Worm (Caenorhabditis elegans) whole organism, young adult: ENCODE data around the gene T24C2.5.
A peak's percentile ranks its signal among the peaks of the same experiment; 100 is the strongest.

Experiments
- C06A6.2 ChIP-seq: fragments of 200-800 bp; sonication (Bioruptor generic); conservative IDR thresholded peaks from 2 replicates; pipeline ENCODE4 v1.3.6; 2022; ENCODE audit warnings: missing genetic modification characterization, missing compliant biosample characterization
- C17E4.6 ChIP-seq: fragments of 200-800 bp; sonication (Bioruptor generic); IDR thresholded peaks from 2 replicates; pipeline ENCODE4 v1.3.6; 2022; ENCODE audit warnings: missing genetic modification reagents, missing genetic modification characterization, missing compliant biosample characterization
- F10E7.11 ChIP-seq: sonication (generic microtip); optimal IDR thresholded peaks from 2 replicates; lab custom pipeline; 2017; ENCODE audit warnings: mild to moderate bottlenecking, missing genetic modification characterization, moderate library complexity, missing compliant biosample characterization
- F37B4.10 ChIP-seq: fragments of 200-800 bp; sonication (Bioruptor generic); IDR thresholded peaks from 2 replicates; pipeline ENCODE4 v1.3.6; 2022; ENCODE audit warnings: missing genetic modification characterization, missing compliant biosample characterization
- F39B2.1 ChIP-seq: fragments of 200-800 bp; sonication (Bioruptor generic); IDR thresholded peaks from 2 replicates; pipeline ENCODE4 v1.3.6; 2022; ENCODE audit warnings: missing genetic modification reagents, missing genetic modification characterization, missing compliant biosample characterization
- F57A8.1 ChIP-seq: fragments of 200-800 bp; sonication (Bioruptor generic); optimal IDR thresholded peaks from 2 replicates; lab custom pipeline; 2018; ENCODE audit warnings: mild to moderate bottlenecking, missing genetic modification characterization, moderate library complexity, missing compliant biosample characterization
- Y67H2A.10 ChIP-seq: fragments of 200-800 bp; sonication (Bioruptor generic); conservative IDR thresholded peaks from 2 replicates; pipeline ENCODE4 v1.3.6; 2022; ENCODE audit warnings: missing genetic modification reagents, missing genetic modification characterization, missing compliant biosample characterization
- Y79H2A.3 ChIP-seq: fragments of 200-800 bp; sonication (Bioruptor generic); conservative IDR thresholded peaks from 2 replicates; pipeline ENCODE4 v1.3.6; 2022; ENCODE audit warnings: missing genetic modification reagents, missing genetic modification characterization, missing compliant biosample characterization
- ZK185.1 ChIP-seq: sonication (generic microtip); optimal IDR thresholded peaks from 2 replicates; lab custom pipeline; 2016; ENCODE audit warnings: mild to moderate bottlenecking, missing genetic modification characterization, missing compliant biosample characterization; ENCODE audit not compliant: poor library complexity, severe bottlenecking
- ama-1 ChIP-seq, 3 experiments: fragments of 150-350 bp in 1 of 3; sonication (generic microtip) in 2 of 3; optimal IDR thresholded peaks; 2 replicates each; lab custom pipeline; 2014 to 2018; ENCODE audit warnings: missing biosample characterization in 2 of 3, missing genetic modification characterization in 2 of 3, missing genetic modification reagents in 2 of 3
- atf-7 ChIP-seq: sonication (generic microtip); optimal IDR thresholded peaks from 2 replicates; lab custom pipeline; 2017; ENCODE audit warnings: mild to moderate bottlenecking, missing genetic modification characterization, missing compliant biosample characterization
- cebp-1 ChIP-seq, 2 experiments: fragments of 200-800 bp in 1 of 2; sonication (Bioruptor generic) in 1 of 2; sonication (generic microtip) in 1 of 2; IDR thresholded peaks in 1 of 2; optimal IDR thresholded peaks in 1 of 2; 2 replicates each; pipeline versions ENCODE4 v1.3.6 to Lab custom; 2017 to 2022; ENCODE audit warnings: missing compliant biosample characterization in 2 of 2, missing genetic modification characterization in 2 of 2, mild to moderate bottlenecking in 1 of 2, missing genetic modification reagents in 1 of 2, moderate library complexity in 1 of 2
- ceh-40 ChIP-seq: fragments of 200-800 bp; sonication (Bioruptor generic); IDR thresholded peaks from 2 replicates; pipeline ENCODE4 v1.3.6; 2022; ENCODE audit warnings: missing genetic modification characterization, missing compliant biosample characterization
- ceh-58 ChIP-seq: fragments of 200-800 bp; sonication (Bioruptor generic); IDR thresholded peaks from 2 replicates; pipeline ENCODE4 v1.3.6; 2022; ENCODE audit warnings: missing genetic modification characterization, missing compliant biosample characterization
- dpl-1 ChIP-seq: fragments of 150-350 bp; optimal IDR thresholded peaks from 2 replicates; lab custom pipeline; 2014; ENCODE audit warnings: missing biosample characterization, missing genetic modification reagents, missing genetic modification characterization
- egl-44 ChIP-seq: fragments of 200-800 bp; sonication (Bioruptor generic); IDR thresholded peaks from 2 replicates; pipeline ENCODE4 v1.3.6; 2022; ENCODE audit warnings: missing genetic modification reagents, missing genetic modification characterization, missing compliant biosample characterization
- ets-4 ChIP-seq: fragments of 200-800 bp; sonication (Bioruptor generic); optimal IDR thresholded peaks from 2 replicates; lab custom pipeline; 2018; ENCODE audit warnings: mild to moderate bottlenecking, missing genetic modification characterization, missing compliant biosample characterization
- fkh-3 ChIP-seq: sonication (generic microtip); optimal IDR thresholded peaks from 2 replicates; lab custom pipeline; 2016; ENCODE audit warnings: mild to moderate bottlenecking, missing genetic modification characterization, missing compliant biosample characterization
- him-1 ChIP-seq: sonication (generic microtip); optimal IDR thresholded peaks from 2 replicates; lab custom pipeline; 2016; ENCODE audit warnings: missing genotype, missing genetic modification reagents, missing genetic modification characterization, missing compliant biosample characterization
- hmg-20 ChIP-seq: fragments of 200-800 bp; sonication (Bioruptor generic); IDR thresholded peaks from 2 replicates; pipeline ENCODE4 v1.3.6; 2022; ENCODE audit warnings: missing genetic modification reagents, missing genetic modification characterization, missing compliant biosample characterization
- let-526 ChIP-seq: fragments of 200-800 bp; sonication (Bioruptor generic); IDR thresholded peaks from 2 replicates; pipeline ENCODE4 v1.3.6; 2022; ENCODE audit warnings: missing genetic modification reagents, missing genetic modification characterization, missing compliant biosample characterization
- let-607 ChIP-seq, 2 experiments: fragments of 200-800 bp in 1 of 2; sonication (Bioruptor generic) in 1 of 2; sonication (generic microtip) in 1 of 2; optimal IDR thresholded peaks; 2 replicates each; lab custom pipeline; 2016 to 2018; ENCODE audit warnings: mild to moderate bottlenecking in 2 of 2, missing compliant biosample characterization in 2 of 2, missing genetic modification characterization in 2 of 2, moderate library complexity in 2 of 2, missing genotype in 1 of 2
- lin-54 ChIP-seq: fragments of 200-800 bp; sonication (Bioruptor generic); optimal IDR thresholded peaks from 2 replicates; lab custom pipeline; 2018; ENCODE audit warnings: mild to moderate bottlenecking, missing genetic modification characterization, missing compliant biosample characterization
- lir-1 ChIP-seq: fragments of 200-800 bp; sonication (Bioruptor generic); conservative IDR thresholded peaks from 2 replicates; pipeline ENCODE4 v1.3.6; 2022; ENCODE audit warnings: missing genetic modification reagents, missing genetic modification characterization, missing compliant biosample characterization
- madf-10 ChIP-seq: sonication (generic microtip); optimal IDR thresholded peaks from 2 replicates; lab custom pipeline; 2016; ENCODE audit warnings: mild to moderate bottlenecking, missing genetic modification characterization, missing compliant biosample characterization
- madf-3 ChIP-seq: fragments of 200-800 bp; sonication (Bioruptor generic); IDR thresholded peaks from 2 replicates; pipeline ENCODE4 v1.3.6; 2022; ENCODE audit warnings: missing genetic modification reagents, missing genetic modification characterization, missing compliant biosample characterization
- nfya-1 ChIP-seq: sonication (generic microtip); optimal IDR thresholded peaks from 2 replicates; lab custom pipeline; 2017; ENCODE audit warnings: antibody characterized with exemption, missing compliant biosample characterization, missing genetic modification characterization, borderline replicate concordance; ENCODE audit not compliant: insufficient read depth
- nhr-80 ChIP-seq: sonication (generic microtip); optimal IDR thresholded peaks from 2 replicates; lab custom pipeline; 2016; ENCODE audit warnings: missing genetic modification characterization, missing compliant biosample characterization
- nhr-90 ChIP-seq: sonication (generic microtip); optimal IDR thresholded peaks from 2 replicates; lab custom pipeline; 2016; ENCODE audit warnings: missing genotype, mild to moderate bottlenecking, missing genetic modification characterization, missing compliant biosample characterization
- pbrm-1 ChIP-seq: fragments of 200-800 bp; sonication (Bioruptor generic); IDR thresholded peaks from 2 replicates; pipeline ENCODE4 v1.3.6; 2022; ENCODE audit warnings: missing genetic modification reagents, missing genetic modification characterization, missing compliant biosample characterization
- pha-4 ChIP-seq: fragments of 150-350 bp; sonication (generic microtip); optimal IDR thresholded peaks from 2 replicates; lab custom pipeline; 2014; ENCODE audit warnings: missing biosample characterization, missing genetic modification reagents, missing genetic modification characterization
- rcor-1 ChIP-seq: fragments of 200-800 bp; sonication (Bioruptor generic); IDR thresholded peaks from 2 replicates; pipeline ENCODE4 v1.3.6; 2022; ENCODE audit warnings: missing genetic modification reagents, missing genetic modification characterization, missing compliant biosample characterization
- snpc-4 ChIP-seq, 5 experiments: fragments of 150-350 bp in 1 of 5; sonication (generic microtip) in 4 of 5; optimal IDR thresholded peaks; 2 replicates each; lab custom pipeline; 2014 to 2018; ENCODE audit warnings: missing genetic modification characterization in 5 of 5, missing biosample characterization in 3 of 5, antibody characterized with exemption in 2 of 5, mild to moderate bottlenecking in 2 of 5, missing compliant biosample characterization in 2 of 5, missing genotype in 2 of 5, moderate library complexity in 2 of 5, missing genetic modification reagents in 1 of 5
- sptf-2 ChIP-seq: fragments of 200-800 bp; sonication (Bioruptor generic); optimal IDR thresholded peaks from 2 replicates; lab custom pipeline; 2018; ENCODE audit warnings: mild to moderate bottlenecking, missing genetic modification characterization, missing compliant biosample characterization
- tbp1 ChIP-seq: fragments of 200-800 bp; sonication (Bioruptor generic); optimal IDR thresholded peaks from 2 replicates; lab custom pipeline; 2018; ENCODE audit warnings: mild to moderate bottlenecking, missing genetic modification characterization, missing compliant biosample characterization
- zim-3 ChIP-seq: sonication (generic microtip); optimal IDR thresholded peaks from 2 replicates; lab custom pipeline; 2017; ENCODE audit warnings: mild to moderate bottlenecking, missing genetic modification characterization, moderate library complexity, missing compliant biosample characterization
- ztf-22 ChIP-seq: fragments of 200-800 bp; sonication (Bioruptor generic); optimal IDR thresholded peaks from 2 replicates; lab custom pipeline; 2018; ENCODE audit warnings: mild to moderate bottlenecking, missing genetic modification characterization, moderate library complexity, missing compliant biosample characterization
- ztf-28 ChIP-seq: fragments of 200-800 bp; sonication (Bioruptor generic); IDR thresholded peaks from 2 replicates; pipeline ENCODE4 v1.3.6; 2022; ENCODE audit warnings: missing genetic modification reagents, missing genetic modification characterization, missing compliant biosample characterization
- ztf-3 ChIP-seq: fragments of 200-800 bp; sonication (Bioruptor generic); optimal IDR thresholded peaks from 2 replicates; lab custom pipeline; 2018; ENCODE audit warnings: mild to moderate bottlenecking, missing genetic modification characterization, missing compliant biosample characterization

The T24C2.5 gene

ce11 chrX:14535913-14536312 is 1.7 kb downstream of the T24C2.5 start:
- TF ChIP-seq nhr-80 (tag; lab: Kevin White, UChicago) (peak; percentile 34), Y67H2A.10 (GFP tag; lab: Robert Waterston, UW) (no peak)

ce11 chrX:14537625-14538024 is 3.4 kb downstream of the T24C2.5 start:
- TF ChIP-seq cebp-1 (GFP tag; IDR thresholded peaks at IDR 0.05; lab: Robert Waterston, UW), result peak; percentile 35; the same call in 1 of the 2 replicates
- peak; percentile 57 for TF ChIP-seq cebp-1 (tag; optimal IDR thresholded peaks at IDR 0.05; lab: Kevin White, UChicago)
- peak; percentile 38 for TF ChIP-seq nhr-80 (tag; lab: Kevin White, UChicago)
- TF ChIP-seq let-526 (GFP tag; lab: Robert Waterston, UW), result no peak
- TF ChIP-seq, all 124 proteins: peak for 2

ce11 chrX:14539468-14539867 is 5.3 kb downstream of the T24C2.5 start:
- peak; percentile 37 for TF ChIP-seq ztf-22 (GFP tag; lab: Kevin White, UChicago)
- peak; percentile 90 for TF ChIP-seq nhr-80 (tag; lab: Kevin White, UChicago)
- peak; percentile 27 for TF ChIP-seq pha-4 (tag; lab: Kevin White, UChicago)
- TF ChIP-seq snpc-4 (GFP tag; optimal IDR thresholded peaks at IDR 0.05; lab: Kevin White, UChicago), result no peak
- peak in 1 of 4 experiments; percentile 31 for TF ChIP-seq snpc-4 (tag; optimal IDR thresholded peaks at IDR 0.05; lab: Kevin White, UChicago)
- TF ChIP-seq lin-54, result no peak
- TF ChIP-seq madf-3 (GFP tag; lab: Robert Waterston, UW), result no peak
- no peak for TF ChIP-seq Y79H2A.3 (GFP tag; lab: Robert Waterston, UW)
- no peak for TF ChIP-seq F10E7.11 (tag; lab: Kevin White, UChicago)
- no peak for TF ChIP-seq dpl-1
- no peak for TF ChIP-seq zim-3 (tag; lab: Kevin White, UChicago)
- TF ChIP-seq sptf-2 (GFP tag; lab: Kevin White, UChicago), result no peak
- no peak for TF ChIP-seq C06A6.2 (GFP tag; lab: Robert Waterston, UW)
- TF ChIP-seq atf-7, result peak; percentile 46
- TF ChIP-seq fkh-3 (tag; lab: Kevin White, UChicago), result no peak
- TF ChIP-seq cebp-1 (GFP tag; IDR thresholded peaks at IDR 0.05; lab: Robert Waterston, UW), result peak; percentile 16; the same call in 1 of the 2 replicates
- TF ChIP-seq cebp-1 (tag; optimal IDR thresholded peaks at IDR 0.05; lab: Kevin White, UChicago), result no peak
- no peak for TF ChIP-seq ztf-3 (GFP tag; lab: Kevin White, UChicago)
- no peak for TF ChIP-seq hmg-20
- peak; percentile 10 for TF ChIP-seq ets-4 (GFP tag; lab: Kevin White, UChicago)
- TF ChIP-seq egl-44 (GFP tag; lab: Robert Waterston, UW), result 0 out of 2 replicates have a peak, but pooled peaks have one; percentile 20
- TF ChIP-seq madf-10, result peak; percentile 28
- TF ChIP-seq let-607 (tag; optimal IDR thresholded peaks at IDR 0.05; lab: Kevin White, UChicago), result peak; percentile 26 to 67
- TF ChIP-seq ztf-28 (GFP tag; lab: Robert Waterston, UW), result no peak
- TF ChIP-seq rcor-1, result no peak
- TF ChIP-seq tbp1 (GFP tag; lab: Kevin White, UChicago), result peak; percentile 1
- TF ChIP-seq F57A8.1 (GFP tag; lab: Kevin White, UChicago), result no peak
- no peak for TF ChIP-seq lir-1 (GFP tag; lab: Robert Waterston, UW)
- TF ChIP-seq ceh-58 (GFP tag; lab: Robert Waterston, UW), result no peak

ce11 chrX:14541992-14542391 is 7.8 kb downstream of the T24C2.5 start, which contains the start of gene fbxa-81:
TSS of gene fbxa-81 (minus strand) at chrX:14542092.
- TF ChIP-seq ama-1 (optimal IDR thresholded peaks at IDR 0.05; lab: Kevin White, UChicago) (no peak), ama-1 (GFP tag; optimal IDR thresholded peaks at IDR 0.05; lab: Kevin White, UChicago) (no peak), let-607 (tag; optimal IDR thresholded peaks at IDR 0.05; lab: Kevin White, UChicago) (no peak), F39B2.1 (no peak), ZK185.1 (tag; lab: Kevin White, UChicago) (no peak), C17E4.6 (no peak), tbp1 (GFP tag; lab: Kevin White, UChicago) (no peak), dpl-1 (no peak), ceh-40 (GFP tag; lab: Robert Waterston, UW) (no peak), nhr-80 (tag; lab: Kevin White, UChicago) (no peak), madf-3 (GFP tag; lab: Robert Waterston, UW) (no peak), him-1 (tag; lab: Kevin White, UChicago) (no peak), Y79H2A.3 (GFP tag; lab: Robert Waterston, UW) (no peak), ets-4 (GFP tag; lab: Kevin White, UChicago) (no peak), pbrm-1 (GFP tag; lab: Robert Waterston, UW) (no peak), nhr-90 (tag; lab: Kevin White, UChicago) (no peak), nfya-1 (no peak), pha-4 (tag; lab: Kevin White, UChicago) (no peak), F37B4.10 (GFP tag; lab: Robert Waterston, UW) (no peak), F57A8.1 (GFP tag; lab: Kevin White, UChicago) (no peak)
